Fruit fly (Drosophila melanogaster) S2 (cell line): ENCODE data around the gene Ktch.

ENCODE experiments used
- CG8478 ChIP-seq: fragments of >200 bp; optimal IDR thresholded peaks from 2 replicates; lab custom pipeline; 2018
- CTCF ChIP-seq, 2 experiments: fragments of >200 bp; optimal IDR thresholded peaks; 2 replicates each; lab custom pipeline; 2018

DNA sequence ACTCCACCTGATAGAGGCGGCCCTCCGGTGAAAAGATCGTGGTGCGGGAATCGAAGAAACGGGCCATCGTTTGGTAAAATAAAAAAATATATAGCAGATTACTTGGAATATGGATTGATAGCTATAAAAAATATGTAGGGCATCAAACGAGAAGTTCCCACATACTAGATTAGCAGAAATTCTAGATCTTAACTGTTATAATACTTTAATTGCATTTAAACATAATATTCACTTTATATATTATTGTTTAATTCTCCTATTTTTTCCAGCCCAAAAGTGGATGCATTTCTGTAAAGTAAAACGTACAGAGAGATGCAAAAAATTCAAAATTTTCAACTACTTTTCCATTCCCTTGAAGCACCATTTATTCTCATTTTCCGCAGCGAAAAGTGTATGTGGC is 7.2 kb downstream of the Ktch start, which contains the start of gene Prosalpha3T:
- TF ChIP-seq CG8478 (lab: Kevin White, UChicago) (no peak), CTCF (optimal IDR thresholded peaks at IDR 0.05; lab: Kevin White, UChicago) (no peak)
